Worm (Caenorhabditis elegans): Measurements from ENCODE around the gene zip-10.

The zip-10 gene

ce11 chrV:11649254-11649653 is 1.3 kb downstream of the zip-10 start:
- TF ChIP-seq tbx-2 (tag; optimal IDR thresholded peaks at IDR 0.05) = no peak
- peak; percentile 73 for TF ChIP-seq elt-2 (tag; optimal IDR thresholded peaks at IDR 0.05)

- TF ChIP-seq pqm-1 (tag; optimal IDR thresholded peaks at IDR 0.05) (peak; percentile 85), elt-2 (tag; optimal IDR thresholded peaks at IDR 0.05) (peak; percentile 91), jun-1 (tag; optimal IDR thresholded peaks at IDR 0.05) (peak; percentile 47), fos-1 (tag; optimal IDR thresholded peaks at IDR 0.05) (no peak), nhr-43 (tag; optimal IDR thresholded peaks at IDR 0.05; ENCODE audit: poor library complexity, severe bottlenecking) (no peak), R02D3.7 (tag; optimal IDR thresholded peaks at IDR 0.05) (no peak), ceh-82 (tag; optimal IDR thresholded peaks at IDR 0.05) (no peak), lsy-12 (tag; optimal IDR thresholded peaks at IDR 0.05) (no peak), pha-4 (tag; optimal IDR thresholded peaks at IDR 0.05) (peak; percentile 43), lin-15B (tag; optimal IDR thresholded peaks at IDR 0.05) (no peak), ztf-11 (tag; optimal IDR thresholded peaks at IDR 0.05) (no peak), unc-39 (tag; optimal IDR thresholded peaks at IDR 0.05) (no peak), unc-62 (GFP tag; optimal IDR thresholded peaks at IDR 0.05) (no peak), ceh-9 (tag; optimal IDR thresholded peaks at IDR 0.05) (no peak), nhr-77 (tag; optimal IDR thresholded peaks at IDR 0.05) (no peak)
Observed at ce11 chrV:11648435-11648834, 2.1 kb downstream of the zip-10 start.

- TF ChIP-seq pqm-1 (tag; optimal IDR thresholded peaks at IDR 0.05) (peak; percentile 45), nhr-237 (tag; optimal IDR thresholded peaks at IDR 0.05) (no peak), R02D3.7 (tag; optimal IDR thresholded peaks at IDR 0.05) (no peak), fkh-10 (GFP tag; optimal IDR thresholded peaks at IDR 0.05) (no peak), nhr-12 (tag; optimal IDR thresholded peaks at IDR 0.05) (no peak), ztf-11 (tag; optimal IDR thresholded peaks at IDR 0.05) (no peak), ama-1 (optimal IDR thresholded peaks at IDR 0.05) (no peak), elt-2 (tag; optimal IDR thresholded peaks at IDR 0.05) (peak; percentile 58), unc-62 (GFP tag; optimal IDR thresholded peaks at IDR 0.05) (no peak)
Observed at ce11 chrV:11647821-11648220, 2.7 kb downstream of the zip-10 start.

- TF ChIP-seq fkh-2 (tag; optimal IDR thresholded peaks at IDR 0.05) (no peak), sea-2 (GFP tag; optimal IDR thresholded peaks at IDR 0.05) (no peak), lin-15B (tag; optimal IDR thresholded peaks at IDR 0.05) (no peak), pqm-1 (tag; optimal IDR thresholded peaks at IDR 0.05) (no peak), nhr-76 (tag; optimal IDR thresholded peaks at IDR 0.05) (no peak), ceh-16 (tag; optimal IDR thresholded peaks at IDR 0.05) (no peak), zag-1 (tag; optimal IDR thresholded peaks at IDR 0.05) (no peak), aly-2 (tag; optimal IDR thresholded peaks at IDR 0.05) (no peak), egl-27 (tag; optimal IDR thresholded peaks at IDR 0.05) (no peak), elt-2 (tag; optimal IDR thresholded peaks at IDR 0.05) (no peak), nhr-28 (tag; optimal IDR thresholded peaks at IDR 0.05) (no peak), hmg-11 (tag; optimal IDR thresholded peaks at IDR 0.05) (no peak), mdl-1 (tag; optimal IDR thresholded peaks at IDR 0.05) (no peak), ceh-28 (tag; optimal IDR thresholded peaks at IDR 0.05) (no peak), unc-62 (GFP tag; optimal IDR thresholded peaks at IDR 0.05) (no peak), nhr-77 (tag; optimal IDR thresholded peaks at IDR 0.05) (no peak), ceh-9 (tag; optimal IDR thresholded peaks at IDR 0.05) (no peak), skn-1 (tag; optimal IDR thresholded peaks at IDR 0.05) (no peak), elt-1 (tag; optimal IDR thresholded peaks at IDR 0.05) (no peak), nhr-67 (tag; optimal IDR thresholded peaks at IDR 0.05) (no peak)
Observed at ce11 chrV:11645244-11645643, 5.3 kb downstream of the zip-10 start, which contains the start of gene skp-1. TSS of gene skp-1 (plus strand) at chrV:11645481.

ce11 chrV:11644166-11644565 is 6.4 kb downstream of the zip-10 start, which contains the start of gene bir-1:
TSS of gene bir-1 (plus strand) at chrV:11644477.
- no peak for TF ChIP-seq fkh-10 (GFP tag; optimal IDR thresholded peaks at IDR 0.05)
- TF ChIP-seq elt-1 (tag; optimal IDR thresholded peaks at IDR 0.05) = no peak
- TF ChIP-seq R02D3.7 (tag; optimal IDR thresholded peaks at IDR 0.05) = no peak
- TF ChIP-seq mdl-1 (tag; optimal IDR thresholded peaks at IDR 0.05) = peak; percentile 57
- TF ChIP-seq hmg-11 (tag; optimal IDR thresholded peaks at IDR 0.05) = peak; percentile 26
- no peak for TF ChIP-seq ztf-4 (tag; optimal IDR thresholded peaks at IDR 0.05)
- TF ChIP-seq sea-2 (GFP tag; optimal IDR thresholded peaks at IDR 0.05) = no peak
- no peak for TF ChIP-seq jun-1 (tag; optimal IDR thresholded peaks at IDR 0.05)
- no peak for TF ChIP-seq fos-1 (tag; optimal IDR thresholded peaks at IDR 0.05)
- TF ChIP-seq ztf-11 (tag; optimal IDR thresholded peaks at IDR 0.05) = no peak
- peak; percentile 55 for TF ChIP-seq nhr-23 (tag; optimal IDR thresholded peaks at IDR 0.05)
- no peak for TF ChIP-seq ceh-16 (tag; optimal IDR thresholded peaks at IDR 0.05)
- no peak for TF ChIP-seq eor-1 (tag; optimal IDR thresholded peaks at IDR 0.05)
- peak; percentile 87 for TF ChIP-seq lin-15B (tag; optimal IDR thresholded peaks at IDR 0.05)
- TF ChIP-seq elt-2 (tag; optimal IDR thresholded peaks at IDR 0.05) = peak; percentile 30
- no peak for TF ChIP-seq skn-1 (tag; optimal IDR thresholded peaks at IDR 0.05)
- TF ChIP-seq egl-5 (tag; optimal IDR thresholded peaks at IDR 0.05) = peak; percentile 50
- no peak for TF ChIP-seq zag-1 (tag; optimal IDR thresholded peaks at IDR 0.05)
- TF ChIP-seq lin-39 (tag; optimal IDR thresholded peaks at IDR 0.05) = peak; percentile 87
- no peak for TF ChIP-seq nhr-11 (tag; optimal IDR thresholded peaks at IDR 0.05)
- TF ChIP-seq lsy-12 (tag; optimal IDR thresholded peaks at IDR 0.05) = no peak
- TF ChIP-seq nhr-237 (tag; optimal IDR thresholded peaks at IDR 0.05) = no peak
- no peak for TF ChIP-seq egl-27 (tag; optimal IDR thresholded peaks at IDR 0.05)
- no peak for TF ChIP-seq fkh-2 (tag; optimal IDR thresholded peaks at IDR 0.05)
- TF ChIP-seq ama-1 (optimal IDR thresholded peaks at IDR 0.05) = no peak
- peak; percentile 70 for TF ChIP-seq nhr-43 (tag; optimal IDR thresholded peaks at IDR 0.05; ENCODE audit: poor library complexity, severe bottlenecking)
- no peak for TF ChIP-seq nhr-77 (tag; optimal IDR thresholded peaks at IDR 0.05)
- no peak for TF ChIP-seq daf-12 (tag; optimal IDR thresholded peaks at IDR 0.05)
- peak; percentile 17 for TF ChIP-seq pqm-1 (tag; optimal IDR thresholded peaks at IDR 0.05)
- TF ChIP-seq elt-3 (tag; optimal IDR thresholded peaks at IDR 0.05) = no peak
- no peak for TF ChIP-seq nhr-12 (tag; optimal IDR thresholded peaks at IDR 0.05)
